Worm (Caenorhabditis elegans) whole organism, L1 larva: ENCODE results near the gene Y116A8C.27.

Experiments
- dpl-1 ChIP-seq, 3 experiments: fragments of 150-350 bp in 2 of 3; sonication (generic microtip) in 1 of 3; optimal IDR thresholded peaks; 2 replicates each; lab custom pipeline; 2014 to 2017; ENCODE audit warnings: missing biosample characterization in 3 of 3, missing genetic modification characterization in 3 of 3, missing genetic modification reagents in 3 of 3
- elt-3 ChIP-seq, 6 experiments: fragments of 150-350 bp in 1 of 6; sonication (generic microtip); optimal IDR thresholded peaks; 2 replicates each; lab custom pipeline; 2017 to 2018; ENCODE audit warnings: missing biosample characterization in 6 of 6, missing genetic modification characterization in 6 of 6, inconsistent platforms in 1 of 6
- lin-35 ChIP-seq, 2 experiments: fragments of 150-350 bp; optimal IDR thresholded peaks; 2 replicates each; lab custom pipeline; 2014; ENCODE audit warnings: missing biosample characterization in 2 of 2, missing genetic modification characterization in 2 of 2, missing genetic modification reagents in 2 of 2
- nhr-237 ChIP-seq: fragments of 150-350 bp; optimal IDR thresholded peaks from 2 replicates; lab custom pipeline; 2014; ENCODE audit warnings: missing biosample characterization, missing genetic modification characterization
- swsn-7 ChIP-seq: sonication (generic microtip); optimal IDR thresholded peaks from 2 replicates; lab custom pipeline; 2016; ENCODE audit warnings: missing genetic modification characterization, missing compliant biosample characterization

ce11 chrIV:17118585-17118984 is 22.5 kb upstream of the Y116A8C.27 start, which contains the start of gene uaf-2:
- peak; percentile 17 to 51 for TF ChIP-seq lin-35 (GFP tag; optimal IDR thresholded peaks at IDR 0.05; lab: Kevin White, UChicago)
- peak; percentile 14 to 48 (median 30) for TF ChIP-seq dpl-1 (GFP tag; optimal IDR thresholded peaks at IDR 0.05; lab: Kevin White, UChicago)
- no peak for TF ChIP-seq nhr-237 (tag; lab: Kevin White, UChicago)
- no peak for TF ChIP-seq elt-3 (tag; optimal IDR thresholded peaks at IDR 0.05; lab: Kevin White, UChicago)
- no peak for TF ChIP-seq swsn-7 (tag; lab: Kevin White, UChicago)
